Worm (Caenorhabditis elegans): ENCODE measurements around the gene pqn-13.

ce11 chrV:5713510-5713909, 37.6 kb upstream of the pqn-13 start:
- TF ChIP-seq unc-39 (tag; optimal IDR thresholded peaks at IDR 0.05) (no peak), fos-1 (tag; optimal IDR thresholded peaks at IDR 0.05) (no peak), lin-39 (tag; optimal IDR thresholded peaks at IDR 0.05) (no peak), aly-2 (tag; optimal IDR thresholded peaks at IDR 0.05) (no peak), pha-4 (tag; optimal IDR thresholded peaks at IDR 0.05) (no peak)

All from whole organism, L3 larva.